Fruit fly (Drosophila melanogaster) whole organism, embryonic: ENCODE results near the gene AsnRS.

Experiments
- Abd-B ChIP-seq: fragments of 200-800 bp; sonication (Bioruptor generic); optimal IDR thresholded peaks from 2 replicates; lab custom pipeline; 2018; ENCODE audit warnings: missing biosample characterization, mild to moderate bottlenecking, missing genetic modification characterization, moderate library complexity
- Atf-2 ChIP-seq: fragments of 200-800 bp; sonication (Bioruptor generic); optimal IDR thresholded peaks from 2 replicates; lab custom pipeline; 2016; ENCODE audit warnings: missing biosample characterization, missing genetic modification characterization
- Awh ChIP-seq: fragments of 200-800 bp; sonication (Bioruptor generic); IDR thresholded peaks from 2 replicates; pipeline ENCODE4, ENCODE4 v1.3.6; 2022; ENCODE audit warnings: missing biosample characterization, missing genetic modification characterization
- CG2889 ChIP-seq: fragments of 200-800 bp; sonication (Bioruptor generic); IDR thresholded peaks from 3 replicates; pipeline ENCODE4 v1.3.6; 2022; ENCODE audit warnings: missing biosample characterization, missing genetic modification characterization
- CG31365 ChIP-seq: fragments of 200-800 bp; sonication (Bioruptor generic); optimal IDR thresholded peaks from 2 replicates; lab custom pipeline; 2018; ENCODE audit warnings: missing biosample characterization, mild to moderate bottlenecking, missing genetic modification characterization
- CG4820 ChIP-seq: fragments of 200-800 bp; sonication (Bioruptor generic); optimal IDR thresholded peaks from 3 replicates; lab custom pipeline; 2016; ENCODE audit warnings: missing biosample characterization, missing genetic modification characterization
- CG6854 ChIP-seq: fragments of 200-800 bp; sonication (Bioruptor generic); optimal IDR thresholded peaks from 3 replicates; lab custom pipeline; 2017; ENCODE audit warnings: missing biosample characterization, mild to moderate bottlenecking, missing genetic modification characterization
- CG8765 ChIP-seq: fragments of 200-800 bp; sonication (Bioruptor generic); IDR thresholded peaks from 2 replicates; pipeline ENCODE4 v1.3.6; 2022; ENCODE audit warnings: missing biosample characterization, missing genetic modification characterization
- Deaf1 ChIP-seq: fragments of 200-800 bp; optimal IDR thresholded peaks from 3 replicates; lab custom pipeline; 2019; ENCODE audit warnings: missing biosample characterization, mild to moderate bottlenecking, missing genetic modification characterization, moderate library complexity
- Dip3 ChIP-seq: fragments of 200-800 bp; sonication (Bioruptor generic); optimal IDR thresholded peaks from 3 replicates; lab custom pipeline; 2016; ENCODE audit warnings: missing biosample characterization, missing genetic modification characterization
- Ets65A ChIP-seq: fragments of 200-800 bp; sonication (Bioruptor generic); peaks from one replicate; lab custom pipeline; 2016; ENCODE audit warnings: missing biosample characterization, missing genetic modification characterization
- HLHmδ ChIP-seq: fragments of 200-800 bp; sonication (Bioruptor generic); optimal IDR thresholded peaks from 2 replicates; lab custom pipeline; 2018; ENCODE audit warnings: missing biosample characterization, mild to moderate bottlenecking, missing genetic modification characterization, moderate library complexity
- Hey ChIP-seq: fragments of 200-800 bp; sonication (Bioruptor generic); optimal IDR thresholded peaks from 3 replicates; lab custom pipeline; 2018; ENCODE audit warnings: missing biosample characterization, mild to moderate bottlenecking, missing genetic modification characterization
- Hmr ChIP-seq: fragments of 200-800 bp; sonication (Bioruptor generic); optimal IDR thresholded peaks from 3 replicates; lab custom pipeline; 2017; ENCODE audit warnings: mild to moderate bottlenecking, missing biosample characterization, missing genetic modification reagents, missing genetic modification characterization
- Hr39 ChIP-seq: fragments of >200 bp; optimal IDR thresholded peaks from 2 replicates; lab custom pipeline; 2017
- Lim3 ChIP-seq: fragments of 200-800 bp; sonication (Bioruptor generic); IDR thresholded peaks from 2 replicates; pipeline ENCODE4 v1.3.6; 2022; ENCODE audit warnings: missing biosample characterization, missing genetic modification characterization
- NC2α ChIP-seq: fragments of 200-800 bp; sonication (Bioruptor generic); optimal IDR thresholded peaks from 2 replicates; lab custom pipeline; 2016; ENCODE audit warnings: missing biosample characterization, missing genetic modification characterization
- Poxn ChIP-seq: fragments of 200-800 bp; sonication (Bioruptor generic); IDR thresholded peaks from 2 replicates; pipeline ENCODE4 v1.3.6; 2022; ENCODE audit warnings: missing biosample characterization, missing genetic modification characterization
- Ptx1 ChIP-seq: fragments of 200-800 bp; sonication (Bioruptor generic); IDR thresholded peaks from 2 replicates; pipeline ENCODE4 v1.3.6; 2022; ENCODE audit warnings: missing biosample characterization, missing genetic modification characterization
- Taf1 ChIP-seq: fragments of 200-800 bp; sonication (Bioruptor generic); IDR thresholded peaks from 2 replicates; pipeline ENCODE4 v1.3.6; 2022; ENCODE audit warnings: missing biosample characterization, missing genetic modification characterization
- Xrp1 ChIP-seq: fragments of 200-800 bp; sonication (Bioruptor generic); IDR thresholded peaks from 2 replicates; pipeline ENCODE4 v1.3.6; 2022; ENCODE audit warnings: missing biosample characterization, missing genetic modification characterization
- ac ChIP-seq: fragments of 200-800 bp; sonication (Bioruptor generic); optimal IDR thresholded peaks from 3 replicates; lab custom pipeline; 2017; ENCODE audit warnings: missing biosample characterization, mild to moderate bottlenecking, missing genetic modification characterization
- ase ChIP-seq: fragments of 200-800 bp; sonication (Bioruptor generic); IDR thresholded peaks from 3 replicates; pipeline ENCODE4 v1.3.6; 2022; ENCODE audit warnings: missing biosample characterization, missing genetic modification characterization
- br ChIP-seq: fragments of >200 bp; optimal IDR thresholded peaks from 2 replicates; lab custom pipeline; 2017
- chif ChIP-seq, 2 experiments: fragments of 200-800 bp; sonication (Bioruptor generic); optimal IDR thresholded peaks; 3 replicates each; lab custom pipeline; 2016; ENCODE audit warnings: missing biosample characterization in 2 of 2, missing genetic modification characterization in 2 of 2
- chinmo ChIP-seq: fragments of 200-800 bp; sonication (Bioruptor generic); IDR thresholded peaks from 4 replicates; pipeline ENCODE4 v1.3.6; 2022; ENCODE audit warnings: missing biosample characterization, missing genetic modification characterization; ENCODE audit not compliant: partially characterized antibody
- cwo ChIP-seq: fragments of 200-800 bp; sonication (Bioruptor generic); optimal IDR thresholded peaks from 3 replicates; lab custom pipeline; 2017; ENCODE audit warnings: missing biosample characterization, missing genetic modification characterization, mild to moderate bottlenecking, moderate library complexity, missing genetic modification reagents
- da ChIP-seq: fragments of 200-800 bp; sonication (Bioruptor generic); optimal IDR thresholded peaks from 2 replicates; lab custom pipeline; 2016; ENCODE audit warnings: missing biosample characterization, missing genetic modification characterization
- dm ChIP-seq: fragments of 200-800 bp; sonication (Bioruptor generic); optimal IDR thresholded peaks from 3 replicates; lab custom pipeline; 2016; ENCODE audit warnings: missing biosample characterization, missing genetic modification characterization
- exex ChIP-seq: fragments of 200-800 bp; sonication (Bioruptor generic); optimal IDR thresholded peaks from 4 replicates; lab custom pipeline; 2018; ENCODE audit warnings: missing biosample characterization, mild to moderate bottlenecking, missing genetic modification characterization, moderate library complexity
- grn ChIP-seq: fragments of 200-800 bp; sonication (Bioruptor generic); optimal IDR thresholded peaks from 3 replicates; lab custom pipeline; 2017; ENCODE audit warnings: missing biosample characterization, missing genetic modification characterization
- h ChIP-seq: fragments of >200 bp; optimal IDR thresholded peaks from 2 replicates; lab custom pipeline; 2017
- hbn ChIP-seq: fragments of 200-800 bp; sonication (Bioruptor generic); IDR thresholded peaks from 2 replicates; pipeline ENCODE4 v1.3.6; 2022; ENCODE audit warnings: missing biosample characterization, missing genetic modification characterization; ENCODE audit not compliant: partially characterized antibody
- jing ChIP-seq: fragments of 200-800 bp; sonication (Bioruptor generic); optimal IDR thresholded peaks from 2 replicates; lab custom pipeline; 2018; ENCODE audit warnings: missing biosample characterization, mild to moderate bottlenecking, missing genetic modification characterization
- klu ChIP-seq: fragments of 200-800 bp; sonication (Bioruptor generic); IDR thresholded peaks from 2 replicates; pipeline ENCODE4 v1.3.6; 2022; ENCODE audit warnings: missing biosample characterization, missing genetic modification characterization
- maf-S ChIP-seq: fragments of 200-800 bp; sonication (Bioruptor generic); optimal IDR thresholded peaks from 2 replicates; lab custom pipeline; 2016; ENCODE audit warnings: missing biosample characterization, missing genetic modification characterization
- mirr ChIP-seq: fragments of 200-800 bp; sonication (Bioruptor generic); optimal IDR thresholded peaks from 3 replicates; lab custom pipeline; 2018; ENCODE audit warnings: missing biosample characterization, mild to moderate bottlenecking, missing genetic modification characterization
- odd ChIP-seq: fragments of 200-800 bp; sonication (Bioruptor generic); optimal IDR thresholded peaks from 2 replicates; lab custom pipeline; 2017; ENCODE audit warnings: missing biosample characterization, mild to moderate bottlenecking, missing genetic modification characterization
- pb ChIP-seq: fragments of 200-800 bp; sonication (Bioruptor generic); optimal IDR thresholded peaks from 3 replicates; lab custom pipeline; 2016; ENCODE audit warnings: missing biosample characterization, missing genetic modification characterization
- phol ChIP-seq: fragments of 200-800 bp; sonication (Bioruptor generic); optimal IDR thresholded peaks from 3 replicates; lab custom pipeline; 2018; ENCODE audit warnings: missing biosample characterization, mild to moderate bottlenecking, missing genetic modification characterization, moderate library complexity
- pnt ChIP-seq: fragments of 200-800 bp; sonication (Bioruptor generic); optimal IDR thresholded peaks from 3 replicates; lab custom pipeline; 2016; ENCODE audit warnings: missing biosample characterization, missing genetic modification characterization
- sd ChIP-seq: fragments of 200-800 bp; sonication (Bioruptor generic); optimal IDR thresholded peaks from 3 replicates; lab custom pipeline; 2018; ENCODE audit warnings: missing biosample characterization, mild to moderate bottlenecking, missing genetic modification characterization, moderate library complexity
- seq ChIP-seq: fragments of 200-800 bp; sonication (Bioruptor generic); IDR thresholded peaks from 2 replicates; pipeline ENCODE4 v1.3.6; 2022; ENCODE audit warnings: missing biosample characterization, missing genetic modification characterization
- slbo ChIP-seq: fragments of 200-800 bp; sonication (Bioruptor generic); IDR thresholded peaks from 2 replicates; pipeline ENCODE4 v1.3.6; 2022; ENCODE audit warnings: missing biosample characterization, missing genetic modification characterization
- so ChIP-seq: fragments of 200-800 bp; sonication (Bioruptor generic); IDR thresholded peaks from 3 replicates; pipeline ENCODE4 v1.3.6; 2022; ENCODE audit warnings: missing biosample characterization, missing genetic modification characterization
- sug ChIP-seq: fragments of 200-800 bp; optimal IDR thresholded peaks from 2 replicates; lab custom pipeline; 2019; ENCODE audit warnings: missing biosample characterization, mild to moderate bottlenecking, missing genetic modification characterization, moderate library complexity
- zfh2 ChIP-seq: fragments of 200-800 bp; sonication (Bioruptor generic); optimal IDR thresholded peaks from 2 replicates; lab custom pipeline; 2016; ENCODE audit warnings: missing biosample characterization, missing genetic modification characterization

Gene AsnRS

DNA sequence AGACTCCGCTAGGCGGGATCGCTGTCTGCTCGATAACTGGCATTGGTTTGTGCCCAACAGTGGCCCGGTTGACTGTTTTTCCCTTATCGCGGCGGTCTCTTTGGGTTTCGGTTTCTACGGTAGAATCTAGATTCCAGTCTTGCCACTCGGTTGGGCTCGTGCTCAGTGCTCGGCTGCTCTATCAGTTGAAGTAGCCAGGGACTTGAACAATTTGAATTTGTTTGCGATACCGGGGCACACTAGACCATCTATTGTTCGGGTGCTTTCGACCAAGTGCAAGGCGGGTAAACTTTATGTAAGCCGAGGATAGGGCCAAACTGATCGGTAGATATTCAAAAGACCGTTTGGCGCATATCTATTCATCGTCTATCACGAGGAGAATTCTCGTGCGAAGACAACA lies 25.5 kb downstream of the AsnRS start:
- TF ChIP-seq pnt (GFP tag; lab: Kevin White, UChicago) (no peak), Taf1 (GFP tag; lab: Robert Waterston, UW) (no peak), Lim3 (GFP tag; lab: Robert Waterston, UW) (no peak), exex (peak; percentile 69), jing (GFP tag; lab: Kevin White, UChicago) (no peak), maf-S (GFP tag; lab: Kevin White, UChicago) (no peak), CG31365 (tag; lab: Kevin White, UChicago) (no peak), mirr (peak; percentile 78), Poxn (GFP tag; lab: Robert Waterston, UW) (no peak), Awh (no peak), br (lab: Kevin White, UChicago) (no peak), Dip3 (GFP tag; lab: Kevin White, UChicago) (no peak), NC2α (GFP tag; lab: Kevin White, UChicago) (no peak), chinmo (no peak), pb (no peak), dm (no peak), ac (GFP tag; lab: Kevin White, UChicago) (no peak), klu (no peak), HLHmδ (GFP tag; lab: Kevin White, UChicago) (no peak), so (GFP tag; lab: Robert Waterston, UW) (0 out of 3 replicates have a peak, but pooled peaks have one; percentile 10), Deaf1 (tag; lab: Kevin White, UChicago) (peak; percentile 84), sug (tag; lab: Kevin White, UChicago) (peak; percentile 32), zfh2 (GFP tag; lab: Kevin White, UChicago) (no peak), cwo (peak; percentile 43), da (GFP tag; lab: Kevin White, UChicago) (no peak), Hey (tag; lab: Kevin White, UChicago) (peak; percentile 46), seq (GFP tag; lab: Robert Waterston, UW) (no peak), Ptx1 (no peak), ase (no peak), phol (tag; lab: Kevin White, UChicago) (no peak), grn (GFP tag; lab: Kevin White, UChicago) (peak; percentile 76), h (lab: Kevin White, UChicago) (no peak), odd (GFP tag; lab: Kevin White, UChicago) (no peak), chif (GFP tag; optimal IDR thresholded peaks at IDR 0.05; lab: Kevin White, UChicago) (no peak), Xrp1 (no peak), sd (tag; lab: Kevin White, UChicago) (no peak), Hmr (GFP tag; lab: Kevin White, UChicago) (no peak)

DNA sequence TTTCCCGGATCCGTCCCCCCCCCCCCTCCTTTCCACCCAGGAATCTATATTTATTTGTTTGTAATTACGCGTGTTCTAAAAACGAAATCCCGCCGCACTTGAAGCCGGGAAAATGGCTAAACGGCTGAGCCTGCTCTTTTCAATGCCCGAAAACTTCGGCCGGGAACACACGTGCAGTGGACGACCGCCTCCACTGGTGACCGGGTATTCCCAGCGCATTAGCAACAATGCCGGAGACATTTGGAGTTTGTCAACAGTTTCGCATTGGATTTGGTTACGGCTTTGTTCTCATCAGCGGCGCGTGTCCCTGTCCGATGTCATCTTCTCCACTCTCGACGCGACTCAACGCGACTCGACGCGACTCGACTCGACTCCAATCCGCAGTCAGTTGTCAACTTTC lies 27.4 kb downstream of the AsnRS start:
- TF ChIP-seq Hey (tag; lab: Kevin White, UChicago): peak; percentile 92
- no peak for TF ChIP-seq CG2889 (GFP tag; lab: Robert Waterston, UW)
- TF ChIP-seq CG6854 (GFP tag; lab: Kevin White, UChicago): no peak
- TF ChIP-seq slbo (GFP tag; lab: Robert Waterston, UW): no peak
- peak; percentile 24 for TF ChIP-seq Ets65A (GFP tag; lab: Kevin White, UChicago)
- no peak for TF ChIP-seq Abd-B (GFP tag; lab: Kevin White, UChicago)
- TF ChIP-seq hbn (GFP tag; lab: Robert Waterston, UW): no peak
- no peak for TF ChIP-seq CG4820 (GFP tag; lab: Kevin White, UChicago)
- no peak for TF ChIP-seq Atf-2 (GFP tag; lab: Kevin White, UChicago)
- no peak for TF ChIP-seq CG8765
- TF ChIP-seq ac (GFP tag; lab: Kevin White, UChicago): no peak
- peak; percentile 1 for TF ChIP-seq Hr39 (lab: Kevin White, UChicago)
- TF ChIP-seq, all 482 proteins: peak for 3
